Fruit fly (Drosophila melanogaster): ENCODE data around the gene ringer.

The ringer gene

dm6 chr3L:16359219-16359748 is at the start of gene ringer:
Gene ringer, minus strand, starts transcription at chr3L:16359428.
- TF ChIP-seq Vsx2 (GFP tag; optimal IDR thresholded peaks at IDR 0.05; ENCODE audit: partially characterized antibody), result no peak
- no peak for TF ChIP-seq foxo (GFP tag; optimal IDR thresholded peaks at IDR 0.05)
- TF ChIP-seq N (GFP tag; optimal IDR thresholded peaks at IDR 0.05), result no peak

dm6 chr3L:16407815-16408608 is 48.8 kb upstream of the ringer start:
- TF ChIP-seq fru (GFP tag; optimal IDR thresholded peaks at IDR 0.05), result peak; percentile 31
- no peak for TF ChIP-seq h (GFP tag; optimal IDR thresholded peaks at IDR 0.05)
- peak; percentile 60 for TF ChIP-seq dl (GFP tag; optimal IDR thresholded peaks at IDR 0.05; ENCODE audit: insufficient read depth in 1 of 2, partially characterized antibody in 2 of 2)
- peak; percentile 71 for TF ChIP-seq Dif (GFP tag; optimal IDR thresholded peaks at IDR 0.05; ENCODE audit: partially characterized antibody)

- TF ChIP-seq rgr (GFP tag; optimal IDR thresholded peaks at IDR 0.05) (no peak), h (GFP tag; optimal IDR thresholded peaks at IDR 0.05) (no peak), HLH106 (tag; optimal IDR thresholded peaks at IDR 0.05) (no peak), fru (GFP tag; optimal IDR thresholded peaks at IDR 0.05) (no peak)
Measured at dm6 chr3L:16402253-16402652, 43.0 kb upstream of the ringer start.

dm6 chr3L:16400175-16400574 is 40.9 kb upstream of the ringer start, which contains the start of gene CG44836:
Gene CG44836, minus strand, starts transcription at chr3L:16400275.
- TF ChIP-seq dmrt93B (GFP tag; optimal IDR thresholded peaks at IDR 0.05) (no peak), GATAd (GFP tag; optimal IDR thresholded peaks at IDR 0.05) (no peak), CG32264 (GFP tag; optimal IDR thresholded peaks at IDR 0.05) (no peak), Dif (GFP tag; optimal IDR thresholded peaks at IDR 0.05; ENCODE audit: partially characterized antibody) (no peak), dl (GFP tag; optimal IDR thresholded peaks at IDR 0.05; ENCODE audit: insufficient read depth in 1 of 2, partially characterized antibody in 2 of 2) (no peak), Hnf4 (GFP tag; optimal IDR thresholded peaks at IDR 0.05) (no peak), jim (GFP tag; optimal IDR thresholded peaks at IDR 0.05) (no peak), sv (GFP tag; optimal IDR thresholded peaks at IDR 0.05) (no peak), Myc (optimal IDR thresholded peaks at IDR 0.05) (no peak), Mio (GFP tag; optimal IDR thresholded peaks at IDR 0.05) (no peak), CrebA (GFP tag; optimal IDR thresholded peaks at IDR 0.05; ENCODE audit: borderline replicate concordance) (no peak), Dfd (GFP tag; optimal IDR thresholded peaks at IDR 0.05) (no peak), psq (GFP tag; optimal IDR thresholded peaks at IDR 0.05) (no peak), Jra (GFP tag; optimal IDR thresholded peaks at IDR 0.05) (no peak), rgr (GFP tag; optimal IDR thresholded peaks at IDR 0.05) (no peak)

- no peak for TF ChIP-seq Rel (GFP tag; optimal IDR thresholded peaks at IDR 0.05)
- TF ChIP-seq Rel (tag; optimal IDR thresholded peaks at IDR 0.05), result peak; percentile 5
- TF ChIP-seq dmrt93B (GFP tag; optimal IDR thresholded peaks at IDR 0.05), result no peak
- no peak for TF ChIP-seq Myc (optimal IDR thresholded peaks at IDR 0.05)
Measured at dm6 chr3L:16394506-16394905, 35.3 kb upstream of the ringer start, which contains the start of gene Gagr. Gene Gagr, plus strand, starts transcription at chr3L:16394586.

dm6 chr3L:16393700-16394099 is 34.5 kb upstream of the ringer start:
- TF ChIP-seq usp (GFP tag; optimal IDR thresholded peaks at IDR 0.05), result no peak
- no peak for TF ChIP-seq h (GFP tag; optimal IDR thresholded peaks at IDR 0.05)
- TF ChIP-seq Hr83 (GFP tag; optimal IDR thresholded peaks at IDR 0.05; ENCODE audit: poor library complexity, severe bottlenecking), result no peak
- no peak for TF ChIP-seq Rel (GFP tag; optimal IDR thresholded peaks at IDR 0.05)
- TF ChIP-seq Rel (tag; optimal IDR thresholded peaks at IDR 0.05), result peak; percentile 11
- no peak for TF ChIP-seq Hnf4 (GFP tag; optimal IDR thresholded peaks at IDR 0.05)
- no peak for TF ChIP-seq Myc (optimal IDR thresholded peaks at IDR 0.05)

dm6 chr3L:16392874-16393273 is 33.6 kb upstream of the ringer start:
- TF ChIP-seq N (GFP tag; optimal IDR thresholded peaks at IDR 0.05) (no peak), h (GFP tag; optimal IDR thresholded peaks at IDR 0.05) (no peak), psq (GFP tag; optimal IDR thresholded peaks at IDR 0.05) (no peak), Hr83 (GFP tag; optimal IDR thresholded peaks at IDR 0.05; ENCODE audit: poor library complexity, severe bottlenecking) (no peak), Hnf4 (GFP tag; optimal IDR thresholded peaks at IDR 0.05) (no peak), usp (GFP tag; optimal IDR thresholded peaks at IDR 0.05) (no peak), dmrt93B (GFP tag; optimal IDR thresholded peaks at IDR 0.05) (no peak), Myc (optimal IDR thresholded peaks at IDR 0.05) (no peak), Sp1 (GFP tag; optimal IDR thresholded peaks at IDR 0.05) (no peak), Rel (GFP tag; optimal IDR thresholded peaks at IDR 0.05) (no peak), Rel (tag; optimal IDR thresholded peaks at IDR 0.05) (no peak), Hr78 (GFP tag; optimal IDR thresholded peaks at IDR 0.05) (no peak), HLH106 (tag; optimal IDR thresholded peaks at IDR 0.05) (no peak), rgr (GFP tag; optimal IDR thresholded peaks at IDR 0.05) (no peak), CG32264 (GFP tag; optimal IDR thresholded peaks at IDR 0.05) (no peak), tai (GFP tag; optimal IDR thresholded peaks at IDR 0.05) (no peak), brk (GFP tag; optimal IDR thresholded peaks at IDR 0.05) (no peak), CrebA (GFP tag; optimal IDR thresholded peaks at IDR 0.05; ENCODE audit: borderline replicate concordance) (no peak), sage (GFP tag; optimal IDR thresholded peaks at IDR 0.05) (no peak), OdsH (GFP tag; optimal IDR thresholded peaks at IDR 0.05) (no peak), ey (GFP tag; optimal IDR thresholded peaks at IDR 0.05) (no peak)

All from whole organism, wandering third instar larva.